Fruit fly (Drosophila melanogaster) S2 (cell line): Measurements from ENCODE around the gene CG10026.

Experiments used
- CG8478 ChIP-seq: fragments of >200 bp; optimal IDR thresholded peaks from 2 replicates; lab custom pipeline; 2018
- CTCF ChIP-seq, 2 experiments: fragments of >200 bp; optimal IDR thresholded peaks; 2 replicates each; lab custom pipeline; 2018

- no peak for TF ChIP-seq CG8478
- no peak for TF ChIP-seq CTCF (optimal IDR thresholded peaks at IDR 0.05; lab: Kevin White, UChicago)
Observed at dm6 chr2L:19432424-19433015, 21.5 kb upstream of the CG10026 start, which contains the start of gene Rab9.
